Worm (Caenorhabditis elegans) whole organism, young adult: Measurements from ENCODE around the gene madf-3.
A peak's percentile ranks its signal among the peaks of the same experiment; 100 is the strongest.

ENCODE experiments used
- F39B2.1 ChIP-seq: fragments of 200-800 bp; sonication (Bioruptor generic); IDR thresholded peaks from 2 replicates; pipeline ENCODE4 v1.3.6; 2022; ENCODE audit warnings: missing genetic modification reagents, missing genetic modification characterization, missing compliant biosample characterization
- F55B11.4 ChIP-seq: sonication (generic microtip); optimal IDR thresholded peaks from 2 replicates; lab custom pipeline; 2016; ENCODE audit warnings: missing compliant biosample characterization, missing genetic modification characterization, borderline replicate concordance; ENCODE audit not compliant: insufficient read depth
- F57C9.4 ChIP-seq: sonication (generic microtip); optimal IDR thresholded peaks from 2 replicates; lab custom pipeline; 2017; ENCODE audit warnings: mild to moderate bottlenecking, missing genetic modification characterization, missing compliant biosample characterization
- K12H6.12 ChIP-seq: fragments of 200-800 bp; sonication (Bioruptor generic); optimal IDR thresholded peaks from 2 replicates; lab custom pipeline; 2018; ENCODE audit warnings: mild to moderate bottlenecking, missing genetic modification characterization, missing compliant biosample characterization
- T07F8.4 ChIP-seq: sonication (generic microtip); optimal IDR thresholded peaks from 2 replicates; lab custom pipeline; 2016; ENCODE audit warnings: mild to moderate bottlenecking, missing genetic modification characterization, moderate library complexity, missing compliant biosample characterization
- Y53F4B.3 ChIP-seq: fragments of 200-800 bp; sonication (Bioruptor generic); IDR thresholded peaks from 2 replicates; pipeline ENCODE4 v1.3.6; 2022; ENCODE audit warnings: missing genetic modification reagents, missing genetic modification characterization, missing compliant biosample characterization
- Y56A3A.18 ChIP-seq: fragments of 200-800 bp; sonication (Bioruptor generic); IDR thresholded peaks from 2 replicates; pipeline ENCODE4 v1.3.6; 2022; ENCODE audit warnings: missing genetic modification reagents, missing genetic modification characterization, missing compliant biosample characterization
- Y67H2A.10 ChIP-seq: fragments of 200-800 bp; sonication (Bioruptor generic); conservative IDR thresholded peaks from 2 replicates; pipeline ENCODE4 v1.3.6; 2022; ENCODE audit warnings: missing genetic modification reagents, missing genetic modification characterization, missing compliant biosample characterization
- Y79H2A.3 ChIP-seq: fragments of 200-800 bp; sonication (Bioruptor generic); conservative IDR thresholded peaks from 2 replicates; pipeline ENCODE4 v1.3.6; 2022; ENCODE audit warnings: missing genetic modification reagents, missing genetic modification characterization, missing compliant biosample characterization
- Y95B8A.8 ChIP-seq: fragments of 200-800 bp; sonication (Bioruptor generic); IDR thresholded peaks from 2 replicates; pipeline ENCODE4 v1.3.6; 2022; ENCODE audit warnings: missing genetic modification reagents, missing genetic modification characterization, missing compliant biosample characterization
- aptf-3 ChIP-seq: fragments of 200-800 bp; sonication (Bioruptor generic); IDR thresholded peaks from 2 replicates; pipeline ENCODE4 v1.3.6; 2022; ENCODE audit warnings: missing genetic modification characterization, missing compliant biosample characterization
- attf-5 ChIP-seq: fragments of 200-800 bp; sonication (Bioruptor generic); optimal IDR thresholded peaks from 2 replicates; lab custom pipeline; 2018; ENCODE audit warnings: mild to moderate bottlenecking, missing genetic modification characterization, missing compliant biosample characterization
- attf-6 ChIP-seq: fragments of 200-800 bp; sonication (Bioruptor generic); IDR thresholded peaks from 2 replicates; pipeline ENCODE4 v1.3.6; 2022; ENCODE audit warnings: missing genetic modification reagents, missing genetic modification characterization, missing compliant biosample characterization
- bed-1 ChIP-seq: fragments of 200-800 bp; sonication (Bioruptor generic); IDR thresholded peaks from 2 replicates; pipeline ENCODE4 v1.3.6; 2022; ENCODE audit warnings: missing genetic modification reagents, missing genetic modification characterization, missing compliant biosample characterization
- cebp-2 ChIP-seq: fragments of 200-800 bp; sonication (Bioruptor generic); IDR thresholded peaks from 2 replicates; pipeline ENCODE4 v1.3.6; 2022; ENCODE audit warnings: missing genetic modification characterization, missing compliant biosample characterization
- ceh-40 ChIP-seq: fragments of 200-800 bp; sonication (Bioruptor generic); IDR thresholded peaks from 2 replicates; pipeline ENCODE4 v1.3.6; 2022; ENCODE audit warnings: missing genetic modification characterization, missing compliant biosample characterization
- die-1 ChIP-seq: sonication (generic microtip); optimal IDR thresholded peaks from 2 replicates; lab custom pipeline; 2016; ENCODE audit warnings: missing genotype, mild to moderate bottlenecking, missing genetic modification characterization, missing compliant biosample characterization
- dox-1 ChIP-seq: fragments of 200-800 bp; sonication (Bioruptor generic); IDR thresholded peaks from 2 replicates; pipeline ENCODE4 v1.3.6; 2022; ENCODE audit warnings: missing genetic modification reagents, missing genetic modification characterization, missing compliant biosample characterization
- dpff-1 ChIP-seq: sonication (generic microtip); optimal IDR thresholded peaks from 2 replicates; lab custom pipeline; 2017; ENCODE audit warnings: mild to moderate bottlenecking, missing genetic modification characterization, missing compliant biosample characterization
- egrh-3 ChIP-seq: fragments of 200-800 bp; sonication (Bioruptor generic); IDR thresholded peaks from 2 replicates; pipeline ENCODE4 v1.3.6; 2022; ENCODE audit warnings: missing genetic modification reagents, missing genetic modification characterization, missing compliant biosample characterization
- hmg-1.2 ChIP-seq: fragments of 200-800 bp; sonication (Bioruptor generic); IDR thresholded peaks from 2 replicates; pipeline ENCODE4 v1.3.6; 2022; ENCODE audit warnings: missing genetic modification reagents, missing genetic modification characterization, missing compliant biosample characterization
- lin-26 ChIP-seq: fragments of 200-800 bp; sonication (Bioruptor generic); IDR thresholded peaks from 2 replicates; pipeline ENCODE4 v1.3.6; 2022; ENCODE audit warnings: missing genetic modification reagents, missing genetic modification characterization, missing compliant biosample characterization
- lin-35 ChIP-seq, 3 experiments: fragments of 150-350 bp in 2 of 3; sonication (generic microtip) in 1 of 3; optimal IDR thresholded peaks; 2 replicates each; lab custom pipeline; 2014 to 2018; ENCODE audit warnings: missing biosample characterization in 3 of 3, missing genetic modification characterization in 3 of 3, missing genetic modification reagents in 3 of 3
- lir-1 ChIP-seq: fragments of 200-800 bp; sonication (Bioruptor generic); conservative IDR thresholded peaks from 2 replicates; pipeline ENCODE4 v1.3.6; 2022; ENCODE audit warnings: missing genetic modification reagents, missing genetic modification characterization, missing compliant biosample characterization
- lsl-1 ChIP-seq: fragments of 200-800 bp; sonication (Bioruptor generic); optimal IDR thresholded peaks from 2 replicates; lab custom pipeline; 2018; ENCODE audit warnings: mild to moderate bottlenecking, missing genetic modification characterization, moderate library complexity, missing compliant biosample characterization
- mcd-1 ChIP-seq: fragments of 200-800 bp; sonication (Bioruptor generic); IDR thresholded peaks from 2 replicates; pipeline ENCODE4 v1.3.6; 2022; ENCODE audit warnings: missing genetic modification reagents, missing genetic modification characterization, missing compliant biosample characterization
- mxl-1 ChIP-seq: sonication (generic microtip); optimal IDR thresholded peaks from 2 replicates; lab custom pipeline; 2016; ENCODE audit warnings: missing genetic modification characterization, missing compliant biosample characterization
- nhr-27 ChIP-seq: fragments of 200-800 bp; sonication (Bioruptor generic); optimal IDR thresholded peaks from 2 replicates; lab custom pipeline; 2018; ENCODE audit warnings: mild to moderate bottlenecking, missing genetic modification characterization, moderate library complexity, missing compliant biosample characterization
- pbrm-1 ChIP-seq: fragments of 200-800 bp; sonication (Bioruptor generic); IDR thresholded peaks from 2 replicates; pipeline ENCODE4 v1.3.6; 2022; ENCODE audit warnings: missing genetic modification reagents, missing genetic modification characterization, missing compliant biosample characterization
- pha-4 ChIP-seq: fragments of 150-350 bp; sonication (generic microtip); optimal IDR thresholded peaks from 2 replicates; lab custom pipeline; 2014; ENCODE audit warnings: missing biosample characterization, missing genetic modification reagents, missing genetic modification characterization
- rcor-1 ChIP-seq: fragments of 200-800 bp; sonication (Bioruptor generic); IDR thresholded peaks from 2 replicates; pipeline ENCODE4 v1.3.6; 2022; ENCODE audit warnings: missing genetic modification reagents, missing genetic modification characterization, missing compliant biosample characterization
- snpc-3.4 ChIP-seq: sonication (generic microtip); optimal IDR thresholded peaks from 2 replicates; lab custom pipeline; 2017; ENCODE audit warnings: missing genetic modification characterization, mild to moderate bottlenecking, missing compliant biosample characterization, antibody characterized with exemption, moderate library complexity, missing genotype, missing genetic modification reagents
- unc-130 ChIP-seq: sonication (generic microtip); optimal IDR thresholded peaks from 2 replicates; lab custom pipeline; 2016; ENCODE audit warnings: missing genetic modification reagents, missing genetic modification characterization, missing compliant biosample characterization
- unc-62 ChIP-seq: fragments of 150-350 bp; optimal IDR thresholded peaks from 2 replicates; lab custom pipeline; 2014; ENCODE audit warnings: missing biosample characterization, missing genetic modification reagents, missing genetic modification characterization
- zfh-2 ChIP-seq: fragments of 200-800 bp; sonication (Bioruptor generic); conservative IDR thresholded peaks from 2 replicates; pipeline ENCODE4 v1.3.6; 2022; ENCODE audit warnings: missing genetic modification reagents, missing genetic modification characterization, missing compliant biosample characterization
- ztf-22 ChIP-seq: fragments of 200-800 bp; sonication (Bioruptor generic); optimal IDR thresholded peaks from 2 replicates; lab custom pipeline; 2018; ENCODE audit warnings: mild to moderate bottlenecking, missing genetic modification characterization, moderate library complexity, missing compliant biosample characterization
- ztf-25 ChIP-seq: fragments of 200-800 bp; sonication (Bioruptor generic); IDR thresholded peaks from 2 replicates; pipeline ENCODE4 v1.3.6; 2022; ENCODE audit warnings: missing genetic modification reagents, missing genetic modification characterization, missing compliant biosample characterization
- ztf-28 ChIP-seq: fragments of 200-800 bp; sonication (Bioruptor generic); IDR thresholded peaks from 2 replicates; pipeline ENCODE4 v1.3.6; 2022; ENCODE audit warnings: missing genetic modification reagents, missing genetic modification characterization, missing compliant biosample characterization
- ztf-3 ChIP-seq: fragments of 200-800 bp; sonication (Bioruptor generic); optimal IDR thresholded peaks from 2 replicates; lab custom pipeline; 2018; ENCODE audit warnings: mild to moderate bottlenecking, missing genetic modification characterization, missing compliant biosample characterization
- ztf-6 ChIP-seq: fragments of 200-800 bp; sonication (Bioruptor generic); IDR thresholded peaks from 2 replicates; pipeline ENCODE4 v1.3.6; 2022; ENCODE audit warnings: missing genetic modification reagents, missing genetic modification characterization, missing compliant biosample characterization

madf-3 gene

DNA sequence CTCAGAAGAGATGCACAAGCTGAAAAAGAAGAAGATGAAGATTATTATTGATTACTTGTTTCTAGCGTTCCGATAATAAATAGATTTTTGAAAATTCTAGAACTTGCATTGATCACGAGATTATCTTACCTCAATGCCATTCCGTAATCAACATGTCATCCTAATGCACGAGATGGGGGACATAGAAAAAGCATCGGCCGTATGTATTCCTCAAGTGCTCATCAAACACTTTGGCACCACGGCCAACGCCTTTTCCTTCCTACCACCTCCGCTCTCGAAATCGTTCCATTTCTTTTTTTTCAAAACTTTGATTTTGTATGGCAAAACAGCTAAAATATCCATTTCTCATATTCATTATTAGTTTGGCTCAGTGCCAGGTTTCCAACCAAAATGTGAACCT is 24.2 kb downstream of the madf-3 start, which contains the start of gene lat-2:
TSS of gene lat-2 (plus strand) at position 301 of the 400 bp plus-strand sequence.
- no peak for TF ChIP-seq ztf-6 (GFP tag; lab: Robert Waterston, UW)
- TF ChIP-seq die-1 (tag; lab: Kevin White, UChicago): no peak
- no peak for TF ChIP-seq bed-1 (GFP tag; lab: Robert Waterston, UW)
- TF ChIP-seq ztf-22 (GFP tag; lab: Kevin White, UChicago): no peak
- no peak for TF ChIP-seq pha-4 (tag; lab: Kevin White, UChicago)
- TF ChIP-seq Y79H2A.3 (GFP tag; lab: Robert Waterston, UW): no peak
- no peak for TF ChIP-seq mcd-1 (GFP tag; lab: Robert Waterston, UW)
- TF ChIP-seq ceh-40: no peak
- TF ChIP-seq mxl-1: no peak
- no peak for TF ChIP-seq ztf-25 (GFP tag; lab: Robert Waterston, UW)
- no peak for TF ChIP-seq aptf-3
- no peak for TF ChIP-seq F55B11.4
- no peak for TF ChIP-seq Y56A3A.18 (GFP tag; lab: Robert Waterston, UW)
- no peak for TF ChIP-seq snpc-3.4
- TF ChIP-seq zfh-2 (GFP tag; lab: Robert Waterston, UW): no peak
- TF ChIP-seq, all 124 proteins: peak for 0

DNA sequence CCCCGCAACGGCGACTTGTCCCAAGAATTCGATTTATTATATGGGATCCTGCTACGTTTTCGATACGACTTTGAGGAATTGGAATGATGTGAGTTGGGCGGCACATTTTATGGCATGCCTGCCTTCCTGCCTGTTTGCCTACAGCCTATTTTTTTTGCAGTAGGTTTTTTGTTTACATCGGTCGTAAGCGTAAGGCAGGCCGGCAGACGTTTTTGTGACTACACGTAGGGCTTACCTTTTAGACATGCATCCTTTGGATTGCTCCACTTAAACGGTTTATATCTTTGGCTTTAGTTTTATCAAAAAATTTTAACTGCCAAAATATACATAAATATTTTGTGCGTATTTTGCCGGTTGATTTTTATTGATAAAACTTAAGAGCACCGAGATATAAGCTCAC is 24.7 kb downstream of the madf-3 start:
- no peak for TF ChIP-seq egrh-3 (GFP tag; lab: Robert Waterston, UW)
- TF ChIP-seq lin-35 (GFP tag; optimal IDR thresholded peaks at IDR 0.05; lab: Kevin White, UChicago): no peak
- TF ChIP-seq K12H6.12 (tag; lab: Kevin White, UChicago): no peak
- no peak for TF ChIP-seq lir-1 (GFP tag; lab: Robert Waterston, UW)
- TF ChIP-seq attf-5: no peak
- TF ChIP-seq Y67H2A.10 (GFP tag; lab: Robert Waterston, UW): no peak
- TF ChIP-seq rcor-1 (GFP tag; lab: Robert Waterston, UW): no peak
- TF ChIP-seq ztf-28: no peak
- TF ChIP-seq F39B2.1 (GFP tag; lab: Robert Waterston, UW): no peak
- TF ChIP-seq ztf-3 (GFP tag; lab: Kevin White, UChicago): no peak
- TF ChIP-seq dox-1 (GFP tag; lab: Robert Waterston, UW): no peak
- no peak for TF ChIP-seq Y95B8A.8 (GFP tag; lab: Robert Waterston, UW)
- TF ChIP-seq attf-6 (GFP tag; lab: Robert Waterston, UW): no peak
- no peak for TF ChIP-seq T07F8.4 (tag; lab: Kevin White, UChicago)
- TF ChIP-seq lin-26 (GFP tag; lab: Robert Waterston, UW): no peak
- TF ChIP-seq, all 124 proteins: peak for 0

DNA sequence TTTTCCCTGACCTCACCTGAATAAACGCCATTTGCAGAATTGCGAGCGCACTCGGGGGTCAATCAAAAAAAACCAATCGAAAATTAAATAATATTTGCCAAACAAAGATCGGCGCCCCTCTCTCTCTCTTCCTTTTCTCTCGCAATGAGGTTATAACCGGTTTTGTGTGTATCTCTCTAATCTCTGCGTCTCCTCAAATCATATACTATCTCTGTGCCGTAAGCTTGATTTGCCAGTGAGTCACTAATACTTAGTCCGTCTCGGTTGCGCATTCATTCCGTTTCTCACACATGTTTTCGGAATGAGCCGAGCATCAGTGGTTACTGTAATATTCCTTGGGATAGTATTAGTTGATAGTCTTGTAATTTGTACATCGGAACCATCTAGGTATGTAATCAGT is 27.5 kb downstream of the madf-3 start:
- TF ChIP-seq hmg-1.2 (GFP tag; lab: Robert Waterston, UW) (peak; percentile 72), dpff-1 (tag; lab: Kevin White, UChicago) (no peak)

DNA sequence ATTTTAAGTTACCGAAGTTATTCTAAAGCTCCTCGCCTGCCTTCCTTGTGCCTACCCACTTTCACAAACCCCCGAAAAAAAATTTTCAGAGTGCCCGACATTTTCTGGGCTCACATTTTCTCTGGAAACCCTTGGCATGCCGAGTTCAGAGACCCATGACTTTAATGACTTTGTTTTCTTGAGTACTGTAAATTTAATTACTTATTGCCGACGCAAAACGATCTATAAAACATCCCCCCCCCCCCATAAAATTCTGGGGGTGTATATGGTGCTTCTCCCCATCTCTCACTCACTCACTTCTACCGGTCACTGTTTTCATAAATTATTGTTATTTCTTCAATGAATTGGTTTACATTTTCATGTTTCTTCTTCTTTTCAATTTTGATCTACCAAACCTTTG is 33.4 kb downstream of the madf-3 start, which contains the start of gene try-9:
TSS of gene try-9 (plus strand) at position 301 of the 400 bp plus-strand sequence.
- TF ChIP-seq F55B11.4 (no peak), F57C9.4 (tag; lab: Kevin White, UChicago) (no peak)

DNA sequence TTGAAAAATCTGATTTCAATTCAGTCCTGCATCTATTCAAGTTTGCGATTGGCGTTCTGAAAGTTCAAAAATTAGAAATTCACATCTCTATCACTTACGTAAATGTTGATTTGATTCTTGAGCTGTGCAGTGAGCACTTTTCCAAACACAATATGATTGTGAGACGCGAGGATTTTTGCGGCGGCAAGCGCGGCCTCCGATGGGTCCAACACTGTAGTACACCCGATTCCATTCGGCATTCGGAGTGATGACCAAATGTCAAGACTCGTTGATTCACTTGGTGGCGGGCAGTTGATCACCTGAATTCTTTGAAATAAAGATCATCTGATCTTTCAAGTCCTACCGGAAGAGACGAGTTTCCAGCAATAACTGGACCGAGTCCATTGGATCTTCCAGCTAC is 35.2 kb downstream of the madf-3 start:
- TF ChIP-seq unc-62 (GFP tag; lab: Kevin White, UChicago) (no peak), rcor-1 (GFP tag; lab: Robert Waterston, UW) (no peak), cebp-2 (GFP tag; lab: Robert Waterston, UW) (no peak), pbrm-1 (no peak), Y79H2A.3 (GFP tag; lab: Robert Waterston, UW) (no peak), Y53F4B.3 (no peak), unc-130 (no peak), nhr-27 (tag; lab: Kevin White, UChicago) (no peak), egrh-3 (GFP tag; lab: Robert Waterston, UW) (no peak), lsl-1 (GFP tag; lab: Kevin White, UChicago) (no peak)
